Worm (Caenorhabditis elegans): ENCODE results near the gene T23D5.3.

The T23D5.3 gene

DNA sequence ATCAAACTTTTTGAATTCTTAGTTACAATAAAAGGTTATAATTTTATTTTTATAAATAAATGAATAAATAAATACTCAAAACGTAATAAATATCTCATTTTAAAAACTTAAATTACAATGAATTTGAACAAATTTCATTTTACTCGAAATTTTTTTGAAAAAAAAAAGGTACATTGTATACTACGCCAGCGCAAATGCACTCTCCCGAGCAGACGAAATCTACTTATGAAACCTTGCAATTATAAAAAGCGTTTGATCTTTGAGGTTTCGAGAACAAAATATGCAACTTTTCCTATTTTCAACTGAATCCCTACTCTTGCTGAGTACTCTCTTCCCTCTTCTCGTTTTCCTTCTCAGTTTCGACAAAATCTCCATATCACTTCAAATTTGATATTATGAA lies 45.8 kb downstream of the T23D5.3 start, which contains the start of gene nhr-197:
nhr-197 (plus strand) TSS at position 301 of the 400 bp plus-strand sequence.
- TF ChIP-seq ZK546.5 (tag; optimal IDR thresholded peaks at IDR 0.05): no peak
- peak in 1 of 2 experiments; percentile 57 for TF ChIP-seq unc-62 (GFP tag; optimal IDR thresholded peaks at IDR 0.05 in 1 of 2)
- no peak for TF ChIP-seq unc-62 (tag; optimal IDR thresholded peaks at IDR 0.05)

DNA sequence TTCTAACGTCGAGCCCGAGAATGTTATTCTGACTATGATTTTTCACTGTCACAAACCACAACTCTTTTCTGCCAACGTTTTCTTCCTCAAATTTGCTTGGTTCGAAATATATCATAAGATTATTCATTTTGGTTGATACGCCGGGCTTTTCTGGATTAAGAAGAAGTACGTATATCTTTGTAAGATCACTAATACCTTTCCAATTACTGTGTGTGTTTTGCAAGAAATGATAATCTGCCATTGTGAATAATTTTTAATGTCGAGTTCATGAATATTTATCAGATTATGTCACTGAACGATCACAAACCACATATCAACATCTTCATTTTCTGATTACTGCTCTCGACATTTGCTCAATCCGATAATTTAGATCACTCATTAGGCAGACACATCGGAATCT lies 47.9 kb downstream of the T23D5.3 start, which contains the start of gene nhr-196:
nhr-196 (plus strand) TSS at position 118 of the 400 bp plus-strand sequence.
- TF ChIP-seq T20F7.1 (GFP tag; optimal IDR thresholded peaks at IDR 0.05) (no peak), F49E8.2 (tag; optimal IDR thresholded peaks at IDR 0.05; ENCODE audit: borderline replicate concordance) (no peak), dve-1 (tag; optimal IDR thresholded peaks at IDR 0.05; ENCODE audit: insufficient read depth) (no peak)

Data from whole organism, L4 larva.